Worm (Caenorhabditis elegans) whole organism, midembryonic: Measurements from ENCODE around the gene T22B2.3.

Source experiments
- flt-1 ChIP-seq: fragments of 200-800 bp; sonication (Bioruptor generic); IDR thresholded peaks from 2 replicates; pipeline ENCODE4 v1.3.6; 2022; ENCODE audit warnings: missing genetic modification characterization, missing compliant biosample characterization
- tab-1 ChIP-seq: fragments of 200-800 bp; sonication (Bioruptor generic); IDR thresholded peaks from 2 replicates; pipeline ENCODE4 v1.3.6; 2022; ENCODE audit warnings: missing genetic modification characterization, missing compliant biosample characterization
- ztf-29 ChIP-seq: fragments of 200-800 bp; sonication (Bioruptor generic); IDR thresholded peaks from 2 replicates; pipeline ENCODE4 v1.3.6; 2022; ENCODE audit warnings: missing genetic modification reagents, missing genetic modification characterization, missing compliant biosample characterization

DNA sequence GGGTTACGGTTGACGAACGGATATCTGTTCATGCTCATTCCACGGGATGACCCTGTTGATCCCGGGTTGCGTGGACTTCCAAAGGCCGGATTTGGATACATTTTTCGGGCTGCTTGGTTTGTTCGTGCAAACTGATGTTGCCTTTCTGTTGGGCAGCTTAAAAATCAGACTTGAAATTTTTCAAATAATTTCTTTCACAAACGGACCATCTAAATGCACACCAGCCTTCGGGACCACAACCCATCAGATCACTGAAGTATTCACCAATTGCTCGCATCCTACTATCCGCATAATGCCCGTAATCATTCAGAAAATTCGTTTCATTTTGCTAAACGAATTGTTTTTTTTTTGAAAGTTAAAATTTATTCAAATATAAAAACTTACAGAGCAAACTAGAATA lies 21.5 kb upstream of the T22B2.3 start, which contains the start of gene F47F2.3:
- TF ChIP-seq flt-1 (no peak), ztf-29 (GFP tag; lab: Robert Waterston, UW) (no peak), tab-1 (GFP tag; lab: Robert Waterston, UW) (no peak)
